Worm (Caenorhabditis elegans) whole organism, young adult: ENCODE measurements around the gene lgc-45.

Experiments used
- C06A6.2 ChIP-seq: fragments of 200-800 bp; sonication (Bioruptor generic); conservative IDR thresholded peaks from 2 replicates; pipeline ENCODE4 v1.3.6; 2022; ENCODE audit warnings: missing genetic modification characterization, missing compliant biosample characterization
- F22D6.2 ChIP-seq: sonication (generic microtip); optimal IDR thresholded peaks from 2 replicates; lab custom pipeline; 2016; ENCODE audit warnings: mild to moderate bottlenecking, missing genetic modification characterization, missing compliant biosample characterization
- Y67H2A.10 ChIP-seq: fragments of 200-800 bp; sonication (Bioruptor generic); conservative IDR thresholded peaks from 2 replicates; pipeline ENCODE4 v1.3.6; 2022; ENCODE audit warnings: missing genetic modification reagents, missing genetic modification characterization, missing compliant biosample characterization
- ZK185.1 ChIP-seq: sonication (generic microtip); optimal IDR thresholded peaks from 2 replicates; lab custom pipeline; 2016; ENCODE audit warnings: mild to moderate bottlenecking, missing genetic modification characterization, missing compliant biosample characterization; ENCODE audit not compliant: poor library complexity, severe bottlenecking
- aptf-2 ChIP-seq: fragments of 200-800 bp; sonication (Bioruptor generic); conservative IDR thresholded peaks from 2 replicates; pipeline ENCODE4 v1.3.6; 2022; ENCODE audit warnings: missing genetic modification reagents, missing genetic modification characterization, missing compliant biosample characterization
- attf-3 ChIP-seq: fragments of 200-800 bp; sonication (Bioruptor generic); conservative IDR thresholded peaks from 2 replicates; pipeline ENCODE4 v1.3.6; 2022; ENCODE audit warnings: missing genetic modification reagents, missing genetic modification characterization, missing compliant biosample characterization
- attf-5 ChIP-seq: fragments of 200-800 bp; sonication (Bioruptor generic); optimal IDR thresholded peaks from 2 replicates; lab custom pipeline; 2018; ENCODE audit warnings: mild to moderate bottlenecking, missing genetic modification characterization, missing compliant biosample characterization
- bed-1 ChIP-seq: fragments of 200-800 bp; sonication (Bioruptor generic); IDR thresholded peaks from 2 replicates; pipeline ENCODE4 v1.3.6; 2022; ENCODE audit warnings: missing genetic modification reagents, missing genetic modification characterization, missing compliant biosample characterization
- ccch-3 ChIP-seq: fragments of 200-800 bp; sonication (Bioruptor generic); optimal IDR thresholded peaks from 2 replicates; lab custom pipeline; 2018; ENCODE audit warnings: mild to moderate bottlenecking, missing genetic modification characterization, missing compliant biosample characterization
- ceh-27 ChIP-seq: fragments of 200-800 bp; sonication (Bioruptor generic); optimal IDR thresholded peaks from 2 replicates; lab custom pipeline; 2018; ENCODE audit warnings: mild to moderate bottlenecking, missing genetic modification characterization, moderate library complexity, missing compliant biosample characterization
- ceh-58 ChIP-seq: fragments of 200-800 bp; sonication (Bioruptor generic); IDR thresholded peaks from 2 replicates; pipeline ENCODE4 v1.3.6; 2022; ENCODE audit warnings: missing genetic modification characterization, missing compliant biosample characterization
- chd-7 ChIP-seq: sonication (generic microtip); optimal IDR thresholded peaks from 2 replicates; lab custom pipeline; 2016; ENCODE audit warnings: mild to moderate bottlenecking, missing genetic modification characterization, moderate library complexity, missing compliant biosample characterization
- die-1 ChIP-seq: sonication (generic microtip); optimal IDR thresholded peaks from 2 replicates; lab custom pipeline; 2016; ENCODE audit warnings: missing genotype, mild to moderate bottlenecking, missing genetic modification characterization, missing compliant biosample characterization
- dpff-1 ChIP-seq: sonication (generic microtip); optimal IDR thresholded peaks from 2 replicates; lab custom pipeline; 2017; ENCODE audit warnings: mild to moderate bottlenecking, missing genetic modification characterization, missing compliant biosample characterization
- dpl-1 ChIP-seq: fragments of 150-350 bp; optimal IDR thresholded peaks from 2 replicates; lab custom pipeline; 2014; ENCODE audit warnings: missing biosample characterization, missing genetic modification reagents, missing genetic modification characterization
- egl-44 ChIP-seq: fragments of 200-800 bp; sonication (Bioruptor generic); IDR thresholded peaks from 2 replicates; pipeline ENCODE4 v1.3.6; 2022; ENCODE audit warnings: missing genetic modification reagents, missing genetic modification characterization, missing compliant biosample characterization
- egrh-3 ChIP-seq: fragments of 200-800 bp; sonication (Bioruptor generic); IDR thresholded peaks from 2 replicates; pipeline ENCODE4 v1.3.6; 2022; ENCODE audit warnings: missing genetic modification reagents, missing genetic modification characterization, missing compliant biosample characterization
- ekl-4 ChIP-seq: fragments of 200-800 bp; sonication (Bioruptor generic); IDR thresholded peaks from 2 replicates; pipeline ENCODE4 v1.3.6; 2022; ENCODE audit warnings: missing genetic modification reagents, missing genetic modification characterization, missing compliant biosample characterization
- gei-17 ChIP-seq: fragments of 200-800 bp; sonication (Bioruptor generic); optimal IDR thresholded peaks from 2 replicates; lab custom pipeline; 2018; ENCODE audit warnings: mild to moderate bottlenecking, missing genetic modification characterization, missing compliant biosample characterization
- him-1 ChIP-seq: sonication (generic microtip); optimal IDR thresholded peaks from 2 replicates; lab custom pipeline; 2016; ENCODE audit warnings: missing genotype, missing genetic modification reagents, missing genetic modification characterization, missing compliant biosample characterization
- hlh-12 ChIP-seq: sonication (generic microtip); optimal IDR thresholded peaks from 2 replicates; lab custom pipeline; 2016; ENCODE audit warnings: missing genetic modification characterization, missing compliant biosample characterization
- hmg-1.2 ChIP-seq: fragments of 200-800 bp; sonication (Bioruptor generic); IDR thresholded peaks from 2 replicates; pipeline ENCODE4 v1.3.6; 2022; ENCODE audit warnings: missing genetic modification reagents, missing genetic modification characterization, missing compliant biosample characterization
- hmg-20 ChIP-seq: fragments of 200-800 bp; sonication (Bioruptor generic); IDR thresholded peaks from 2 replicates; pipeline ENCODE4 v1.3.6; 2022; ENCODE audit warnings: missing genetic modification reagents, missing genetic modification characterization, missing compliant biosample characterization
- hsf-1 ChIP-seq: fragments of 200-800 bp; sonication (Bioruptor generic); IDR thresholded peaks from 2 replicates; pipeline ENCODE4 v1.3.6; 2022; ENCODE audit warnings: missing genetic modification reagents, missing genetic modification characterization, missing compliant biosample characterization
- lin-26 ChIP-seq: fragments of 200-800 bp; sonication (Bioruptor generic); IDR thresholded peaks from 2 replicates; pipeline ENCODE4 v1.3.6; 2022; ENCODE audit warnings: missing genetic modification reagents, missing genetic modification characterization, missing compliant biosample characterization
- lin-35 ChIP-seq, 3 experiments: fragments of 150-350 bp in 2 of 3; sonication (generic microtip) in 1 of 3; optimal IDR thresholded peaks; 2 replicates each; lab custom pipeline; 2014 to 2018; ENCODE audit warnings: missing biosample characterization in 3 of 3, missing genetic modification characterization in 3 of 3, missing genetic modification reagents in 3 of 3
- madf-3 ChIP-seq: fragments of 200-800 bp; sonication (Bioruptor generic); IDR thresholded peaks from 2 replicates; pipeline ENCODE4 v1.3.6; 2022; ENCODE audit warnings: missing genetic modification reagents, missing genetic modification characterization, missing compliant biosample characterization
- madf-6 ChIP-seq: fragments of 200-800 bp; sonication (Bioruptor generic); IDR thresholded peaks from 2 replicates; pipeline ENCODE4 v1.3.6; 2022; ENCODE audit warnings: missing genetic modification reagents, missing genetic modification characterization, missing compliant biosample characterization
- mcd-1 ChIP-seq: fragments of 200-800 bp; sonication (Bioruptor generic); IDR thresholded peaks from 2 replicates; pipeline ENCODE4 v1.3.6; 2022; ENCODE audit warnings: missing genetic modification reagents, missing genetic modification characterization, missing compliant biosample characterization
- mel-28 ChIP-seq: sonication (generic microtip); optimal IDR thresholded peaks from 2 replicates; lab custom pipeline; 2016; ENCODE audit warnings: borderline replicate concordance, mild to moderate bottlenecking, missing genetic modification characterization, missing compliant biosample characterization
- nfya-1 ChIP-seq: sonication (generic microtip); optimal IDR thresholded peaks from 2 replicates; lab custom pipeline; 2017; ENCODE audit warnings: antibody characterized with exemption, missing compliant biosample characterization, missing genetic modification characterization, borderline replicate concordance; ENCODE audit not compliant: insufficient read depth
- nfyb-1 ChIP-seq: fragments of 200-800 bp; sonication (Bioruptor generic); IDR thresholded peaks from 2 replicates; pipeline ENCODE4 v1.3.6; 2022; ENCODE audit warnings: missing genetic modification reagents, missing genetic modification characterization, missing compliant biosample characterization
- pha-4 ChIP-seq: fragments of 150-350 bp; sonication (generic microtip); optimal IDR thresholded peaks from 2 replicates; lab custom pipeline; 2014; ENCODE audit warnings: missing biosample characterization, missing genetic modification reagents, missing genetic modification characterization
- rcor-1 ChIP-seq: fragments of 200-800 bp; sonication (Bioruptor generic); IDR thresholded peaks from 2 replicates; pipeline ENCODE4 v1.3.6; 2022; ENCODE audit warnings: missing genetic modification reagents, missing genetic modification characterization, missing compliant biosample characterization
- rec-8 ChIP-seq, 2 experiments: sonication (generic microtip); optimal IDR thresholded peaks; 2 replicates each; lab custom pipeline; 2016; ENCODE audit warnings: mild to moderate bottlenecking in 2 of 2, missing genetic modification characterization in 2 of 2, missing genetic modification reagents in 2 of 2, missing genotype in 2 of 2, missing biosample characterization in 1 of 2, missing compliant biosample characterization in 1 of 2, moderate library complexity in 1 of 2
- repo-1 ChIP-seq: sonication (generic microtip); optimal IDR thresholded peaks from 2 replicates; lab custom pipeline; 2017; ENCODE audit warnings: mild to moderate bottlenecking, missing genetic modification characterization, missing compliant biosample characterization
- rpc-1 ChIP-seq, 2 experiments: fragments of 150-350 bp in 1 of 2; sonication (generic microtip) in 1 of 2; optimal IDR thresholded peaks; 2 replicates each; lab custom pipeline; 2014 to 2018; ENCODE audit warnings: missing biosample characterization in 1 of 2, missing genetic modification characterization in 1 of 2, missing genetic modification reagents in 1 of 2, missing genotype in 1 of 2
- snpc-1.1 ChIP-seq: sonication (generic microtip); optimal IDR thresholded peaks from 2 replicates; lab custom pipeline; 2017; ENCODE audit warnings: missing genetic modification characterization, mild to moderate bottlenecking, missing compliant biosample characterization, antibody characterized with exemption, moderate library complexity, missing genotype, missing genetic modification reagents; ENCODE audit not compliant: insufficient read depth
- sptf-2 ChIP-seq: fragments of 200-800 bp; sonication (Bioruptor generic); optimal IDR thresholded peaks from 2 replicates; lab custom pipeline; 2018; ENCODE audit warnings: mild to moderate bottlenecking, missing genetic modification characterization, missing compliant biosample characterization
- tbp1 ChIP-seq: fragments of 200-800 bp; sonication (Bioruptor generic); optimal IDR thresholded peaks from 2 replicates; lab custom pipeline; 2018; ENCODE audit warnings: mild to moderate bottlenecking, missing genetic modification characterization, missing compliant biosample characterization
- tbx-9 ChIP-seq: sonication (generic microtip); optimal IDR thresholded peaks from 2 replicates; lab custom pipeline; 2016; ENCODE audit warnings: borderline replicate concordance, missing genetic modification characterization, inconsistent platforms, missing compliant biosample characterization
- unc-130 ChIP-seq: sonication (generic microtip); optimal IDR thresholded peaks from 2 replicates; lab custom pipeline; 2016; ENCODE audit warnings: missing genetic modification reagents, missing genetic modification characterization, missing compliant biosample characterization
- ztf-22 ChIP-seq: fragments of 200-800 bp; sonication (Bioruptor generic); optimal IDR thresholded peaks from 2 replicates; lab custom pipeline; 2018; ENCODE audit warnings: mild to moderate bottlenecking, missing genetic modification characterization, moderate library complexity, missing compliant biosample characterization
- ztf-25 ChIP-seq: fragments of 200-800 bp; sonication (Bioruptor generic); IDR thresholded peaks from 2 replicates; pipeline ENCODE4 v1.3.6; 2022; ENCODE audit warnings: missing genetic modification reagents, missing genetic modification characterization, missing compliant biosample characterization
- ztf-28 ChIP-seq: fragments of 200-800 bp; sonication (Bioruptor generic); IDR thresholded peaks from 2 replicates; pipeline ENCODE4 v1.3.6; 2022; ENCODE audit warnings: missing genetic modification reagents, missing genetic modification characterization, missing compliant biosample characterization
- ztf-6 ChIP-seq: fragments of 200-800 bp; sonication (Bioruptor generic); IDR thresholded peaks from 2 replicates; pipeline ENCODE4 v1.3.6; 2022; ENCODE audit warnings: missing genetic modification reagents, missing genetic modification characterization, missing compliant biosample characterization

Gene lgc-45

ce11 chrII:3518961-3519544, 38.2 kb upstream of the lgc-45 start, which contains the start of gene clec-126 (continued):
- TF ChIP-seq rcor-1 (GFP tag; lab: Robert Waterston, UW) (peak; percentile 59; the same call in 1 of the 2 replicates), lin-35 (GFP tag; optimal IDR thresholded peaks at IDR 0.05; lab: Kevin White, UChicago) (peak in 1 of 3 experiments; percentile 58), sptf-2 (GFP tag; lab: Kevin White, UChicago) (peak; percentile 28), tbp1 (GFP tag; lab: Kevin White, UChicago) (peak; percentile 92), Y67H2A.10 (no peak), repo-1 (tag; lab: Kevin White, UChicago) (peak; percentile 90), tbx-9 (no peak), dpl-1 (GFP tag; lab: Kevin White, UChicago) (peak; percentile 31), ceh-27 (GFP tag; lab: Kevin White, UChicago) (peak; percentile 45), bed-1 (GFP tag; lab: Robert Waterston, UW) (no peak), hlh-12 (tag; lab: Kevin White, UChicago) (peak; percentile 29), ztf-28 (GFP tag; lab: Robert Waterston, UW) (0 out of 2 replicates have a peak, but pooled peaks have one; percentile 57), egl-44 (GFP tag; lab: Robert Waterston, UW) (peak; percentile 73), snpc-1.1 (tag; lab: Kevin White, UChicago) (peak; percentile 73), him-1 (tag; lab: Kevin White, UChicago) (peak; percentile 87), ceh-58 (GFP tag; lab: Robert Waterston, UW) (no peak), hsf-1 (GFP tag; lab: Robert Waterston, UW) (0 out of 2 replicates have a peak, but pooled peaks have one; percentile 33), pha-4 (tag; lab: Kevin White, UChicago) (peak; percentile 11), rec-8 (tag; optimal IDR thresholded peaks at IDR 0.05; lab: Kevin White, UChicago) (peak; percentile 66 to 75), mel-28 (tag; lab: Kevin White, UChicago) (no peak), rpc-1 (optimal IDR thresholded peaks at IDR 0.05; lab: Kevin White, UChicago) (peak; percentile 88), rpc-1 (tag; optimal IDR thresholded peaks at IDR 0.05; lab: Kevin White, UChicago) (peak; percentile 89), madf-6 (GFP tag; lab: Robert Waterston, UW) (peak; percentile 71), ZK185.1 (tag; lab: Kevin White, UChicago) (peak; percentile 62), ccch-3 (GFP tag; lab: Kevin White, UChicago) (peak; percentile 50), mcd-1 (GFP tag; lab: Robert Waterston, UW) (peak; percentile 84), unc-130 (GFP tag; lab: Kevin White, UChicago) (peak; percentile 80), egrh-3 (GFP tag; lab: Robert Waterston, UW) (peak; percentile 54), madf-3 (peak; percentile 16; the same call in 1 of the 2 replicates), dpff-1 (tag; lab: Kevin White, UChicago) (no peak), F22D6.2 (tag; lab: Kevin White, UChicago) (peak; percentile 72), aptf-2 (no peak), gei-17 (GFP tag; lab: Kevin White, UChicago) (peak; percentile 73), nfyb-1 (peak; percentile 89), hmg-1.2 (GFP tag; lab: Robert Waterston, UW) (peak; percentile 77), C06A6.2 (GFP tag; lab: Robert Waterston, UW) (peak; percentile 50; the same call in 1 of the 2 replicates), ztf-6 (GFP tag; lab: Robert Waterston, UW) (peak; percentile 80), lin-26 (GFP tag; lab: Robert Waterston, UW) (peak; percentile 87), nfya-1 (tag; lab: Kevin White, UChicago) (no peak), ztf-25 (GFP tag; lab: Robert Waterston, UW) (no peak), attf-5 (GFP tag; lab: Kevin White, UChicago) (peak; percentile 80), chd-7 (tag; lab: Kevin White, UChicago) (peak; percentile 59), hmg-20 (0 out of 2 replicates have a peak, but pooled peaks have one; percentile 47), die-1 (tag; lab: Kevin White, UChicago) (peak; percentile 87), attf-3 (peak; percentile 62; the same call in 1 of the 2 replicates), ztf-22 (GFP tag; lab: Kevin White, UChicago) (peak; percentile 56), ekl-4 (GFP tag; lab: Robert Waterston, UW) (peak; percentile 83)
